Fruit fly (Drosophila melanogaster): ENCODE results near the gene Hydr2.

- TF ChIP-seq Sin3A (optimal IDR thresholded peaks at IDR 0.05) (no peak), insv (optimal IDR thresholded peaks at IDR 0.05) (no peak), psq (optimal IDR thresholded peaks at IDR 0.05) (no peak)
Measured at dm6 chr2L:3114132-3114531, 49.3 kb upstream of the Hydr2 start.

Measured in Kc167 (cell line).